Fruit fly (Drosophila melanogaster) whole organism, embryonic: ENCODE data around the gene GstD7.

Experiments used
- BEAF-32 ChIP-seq: fragments of 200-800 bp; sonication (Bioruptor generic); optimal IDR thresholded peaks from 3 replicates; lab custom pipeline; 2017; ENCODE audit warnings: missing biosample characterization, missing genetic modification characterization, mild to moderate bottlenecking, moderate library complexity, missing genetic modification reagents
- C15 ChIP-seq: fragments of 200-800 bp; sonication (Bioruptor generic); IDR thresholded peaks from 3 replicates; pipeline ENCODE4 v1.3.6; 2022; ENCODE audit warnings: missing biosample characterization, missing genetic modification characterization
- CG11695 ChIP-seq: fragments of 200-800 bp; sonication (Bioruptor generic); IDR thresholded peaks from 3 replicates; pipeline ENCODE4 v1.3.6; 2022; ENCODE audit warnings: missing biosample characterization, missing genetic modification characterization
- CG15269 ChIP-seq: fragments of 200-800 bp; sonication (Bioruptor generic); optimal IDR thresholded peaks from 2 replicates; lab custom pipeline; 2018; ENCODE audit warnings: missing biosample characterization, mild to moderate bottlenecking, missing genetic modification characterization, moderate library complexity
- CG3065 ChIP-seq: fragments of 200-800 bp; sonication (Bioruptor generic); optimal IDR thresholded peaks from 2 replicates; lab custom pipeline; 2016; ENCODE audit warnings: missing biosample characterization, missing genetic modification characterization
- CG32767 ChIP-seq: fragments of 200-800 bp; sonication (Bioruptor generic); IDR thresholded peaks from 2 replicates; pipeline ENCODE4 v1.3.6; 2022; ENCODE audit warnings: missing biosample characterization, missing genetic modification characterization
- CG34224 ChIP-seq: fragments of 200-800 bp; sonication (Bioruptor generic); IDR thresholded peaks from 3 replicates; pipeline ENCODE4 v1.3.6; 2022; ENCODE audit warnings: missing biosample characterization, missing genetic modification characterization; ENCODE audit not compliant: partially characterized antibody
- CG3995 ChIP-seq: fragments of 200-800 bp; sonication (Bioruptor generic); optimal IDR thresholded peaks from 3 replicates; lab custom pipeline; 2016; ENCODE audit warnings: missing biosample characterization, missing genetic modification characterization
- CG43689 ChIP-seq: fragments of 200-800 bp; sonication (Bioruptor generic); IDR thresholded peaks from 2 replicates; pipeline ENCODE4 v1.3.6; 2022; ENCODE audit warnings: missing biosample characterization, missing genetic modification characterization
- CG4424 ChIP-seq: fragments of 200-800 bp; sonication (Bioruptor generic); optimal IDR thresholded peaks from 3 replicates; lab custom pipeline; 2016; ENCODE audit warnings: missing biosample characterization, missing genetic modification characterization
- CG6791 ChIP-seq: fragments of 200-800 bp; sonication (Bioruptor generic); IDR thresholded peaks from 3 replicates; pipeline ENCODE4 v1.3.6; 2022; ENCODE audit warnings: missing biosample characterization, missing genetic modification characterization; ENCODE audit not compliant: partially characterized antibody
- CG7271 ChIP-seq: fragments of 200-800 bp; sonication (Bioruptor generic); optimal IDR thresholded peaks from 2 replicates; lab custom pipeline; 2018; ENCODE audit warnings: missing biosample characterization, mild to moderate bottlenecking, missing genetic modification characterization, moderate library complexity
- CG8765 ChIP-seq: fragments of 200-800 bp; sonication (Bioruptor generic); IDR thresholded peaks from 2 replicates; pipeline ENCODE4 v1.3.6; 2022; ENCODE audit warnings: missing biosample characterization, missing genetic modification characterization
- CG8924 ChIP-seq: fragments of 200-800 bp; optimal IDR thresholded peaks from 3 replicates; lab custom pipeline; 2019; ENCODE audit warnings: missing biosample characterization, mild to moderate bottlenecking, missing genetic modification characterization, moderate library complexity
- CG9215 ChIP-seq: fragments of 200-800 bp; sonication (Bioruptor generic); IDR thresholded peaks from 2 replicates; pipeline ENCODE4 v1.3.6; 2022; ENCODE audit warnings: missing biosample characterization, missing genetic modification characterization
- D19A ChIP-seq: fragments of 200-800 bp; optimal IDR thresholded peaks from 3 replicates; lab custom pipeline; 2019; ENCODE audit warnings: missing biosample characterization, mild to moderate bottlenecking, missing genetic modification characterization, moderate library complexity
- D19B ChIP-seq: fragments of 200-800 bp; sonication (Bioruptor generic); optimal IDR thresholded peaks from 2 replicates; lab custom pipeline; 2017; ENCODE audit warnings: missing biosample characterization, mild to moderate bottlenecking, missing genetic modification characterization
- Deaf1 ChIP-seq: fragments of 200-800 bp; optimal IDR thresholded peaks from 3 replicates; lab custom pipeline; 2019; ENCODE audit warnings: missing biosample characterization, mild to moderate bottlenecking, missing genetic modification characterization, moderate library complexity
- Drgx ChIP-seq: fragments of 200-800 bp; sonication (Bioruptor generic); IDR thresholded peaks from 2 replicates; pipeline ENCODE4 v1.3.6; 2022; ENCODE audit warnings: missing biosample characterization, missing genetic modification characterization
- Fer3 ChIP-seq: fragments of 200-800 bp; sonication (Bioruptor generic); optimal IDR thresholded peaks from 2 replicates; lab custom pipeline; 2018; ENCODE audit warnings: missing biosample characterization, mild to moderate bottlenecking, missing genetic modification characterization, moderate library complexity
- H2.0 ChIP-seq: fragments of 200-800 bp; sonication (Bioruptor generic); IDR thresholded peaks from 2 replicates; pipeline ENCODE4 v1.3.6; 2022; ENCODE audit warnings: missing biosample characterization, missing genetic modification characterization
- HLH4C ChIP-seq: fragments of 200-800 bp; sonication (Bioruptor generic); IDR thresholded peaks from 3 replicates; pipeline ENCODE4 v1.3.6; 2022; ENCODE audit warnings: missing biosample characterization, missing genetic modification characterization; ENCODE audit not compliant: partially characterized antibody
- HLH54F ChIP-seq: fragments of 200-800 bp; sonication (Bioruptor generic); optimal IDR thresholded peaks from 3 replicates; lab custom pipeline; 2016; ENCODE audit warnings: missing biosample characterization, missing genetic modification characterization
- Hr78 ChIP-seq, 2 experiments: fragments of 200-800 bp in 1 of 2; fragments of >200 bp in 1 of 2; sonication (Bioruptor generic) in 1 of 2; optimal IDR thresholded peaks; 2 replicates each; lab custom pipeline; 2017 to 2019; ENCODE audit warnings: missing biosample characterization in 2 of 2, missing genetic modification characterization in 2 of 2, mild to moderate bottlenecking in 1 of 2, moderate library complexity in 1 of 2
- Kr ChIP-seq: fragments of 200-800 bp; sonication (Bioruptor generic); optimal IDR thresholded peaks from 2 replicates; lab custom pipeline; 2017; ENCODE audit warnings: missing biosample characterization, mild to moderate bottlenecking, missing genetic modification characterization
- MTF-1 ChIP-seq: fragments of 200-800 bp; sonication (Bioruptor generic); optimal IDR thresholded peaks from 2 replicates; lab custom pipeline; 2018; ENCODE audit warnings: missing biosample characterization, mild to moderate bottlenecking, missing genetic modification characterization, borderline replicate concordance
- NfI ChIP-seq: fragments of 200-800 bp; sonication (Bioruptor generic); optimal IDR thresholded peaks from 3 replicates; lab custom pipeline; 2018; ENCODE audit warnings: missing biosample characterization, mild to moderate bottlenecking, missing genetic modification characterization, moderate library complexity
- Ravus ChIP-seq: fragments of 200-800 bp; sonication (Bioruptor generic); IDR thresholded peaks from 2 replicates; pipeline ENCODE4 v1.3.6; 2022; ENCODE audit warnings: missing biosample characterization, missing genetic modification characterization
- Side ChIP-seq: fragments of 200-800 bp; sonication (Bioruptor generic); optimal IDR thresholded peaks from 2 replicates; lab custom pipeline; 2016; ENCODE audit warnings: missing biosample characterization, missing genetic modification characterization
- ab ChIP-seq: fragments of 200-800 bp; sonication (Bioruptor generic); optimal IDR thresholded peaks from 2 replicates; lab custom pipeline; 2016; ENCODE audit warnings: missing biosample characterization, missing genetic modification characterization
- bab2 ChIP-seq: fragments of 200-800 bp; sonication (Bioruptor generic); optimal IDR thresholded peaks from 2 replicates; lab custom pipeline; 2016; ENCODE audit warnings: missing biosample characterization, missing genetic modification characterization
- bbx ChIP-seq: fragments of 200-800 bp; sonication (Bioruptor generic); IDR thresholded peaks from 2 replicates; pipeline ENCODE4 v1.3.6; 2022; ENCODE audit warnings: missing biosample characterization, missing genetic modification characterization; ENCODE audit not compliant: partially characterized antibody
- cg ChIP-seq: fragments of 200-800 bp; sonication (Bioruptor generic); optimal IDR thresholded peaks from 3 replicates; lab custom pipeline; 2019; ENCODE audit warnings: missing biosample characterization, mild to moderate bottlenecking, missing genetic modification characterization, moderate library complexity
- ci ChIP-seq: fragments of 200-800 bp; sonication (Bioruptor generic); IDR thresholded peaks from 3 replicates; pipeline ENCODE4 v1.3.6; 2022; ENCODE audit warnings: missing biosample characterization, missing genetic modification characterization
- dan ChIP-seq: fragments of 200-800 bp; sonication (Bioruptor generic); IDR thresholded peaks from 2 replicates; pipeline ENCODE4 v1.3.6; 2022; ENCODE audit warnings: missing biosample characterization, missing genetic modification characterization
- fd3F ChIP-seq: fragments of 200-800 bp; sonication (Bioruptor generic); optimal IDR thresholded peaks from 2 replicates; lab custom pipeline; 2018; ENCODE audit warnings: missing biosample characterization, mild to moderate bottlenecking, missing genetic modification characterization, moderate library complexity
- ftz-f1 ChIP-seq: fragments of 200-800 bp; sonication (Bioruptor generic); optimal IDR thresholded peaks from 2 replicates; lab custom pipeline; 2016; ENCODE audit warnings: missing biosample characterization, missing genetic modification characterization
- gem ChIP-seq: fragments of 200-800 bp; sonication (Bioruptor generic); optimal IDR thresholded peaks from 2 replicates; lab custom pipeline; 2019; ENCODE audit warnings: missing biosample characterization, mild to moderate bottlenecking, missing genetic modification characterization, moderate library complexity
- gt ChIP-seq: fragments of 200-800 bp; sonication (Bioruptor generic); IDR thresholded peaks from 2 replicates; pipeline ENCODE4 v1.3.6; 2022; ENCODE audit warnings: missing biosample characterization, missing genetic modification characterization
- mam ChIP-seq: fragments of 200-800 bp; sonication (Bioruptor generic); optimal IDR thresholded peaks from 3 replicates; lab custom pipeline; 2016; ENCODE audit warnings: missing biosample characterization, missing genetic modification characterization
- nmo ChIP-seq: fragments of 200-800 bp; sonication (Bioruptor generic); optimal IDR thresholded peaks from 2 replicates; lab custom pipeline; 2018; ENCODE audit warnings: missing biosample characterization, mild to moderate bottlenecking, missing genetic modification characterization, moderate library complexity
- pnt ChIP-seq: fragments of 200-800 bp; sonication (Bioruptor generic); optimal IDR thresholded peaks from 3 replicates; lab custom pipeline; 2016; ENCODE audit warnings: missing biosample characterization, missing genetic modification characterization
- pzg ChIP-seq: fragments of 200-800 bp; sonication (Bioruptor generic); optimal IDR thresholded peaks from 3 replicates; lab custom pipeline; 2018; ENCODE audit warnings: missing biosample characterization, mild to moderate bottlenecking, missing genetic modification characterization, moderate library complexity
- row ChIP-seq: fragments of 200-800 bp; sonication (Bioruptor generic); IDR thresholded peaks from 3 replicates; pipeline ENCODE4 v1.3.6; 2022; ENCODE audit warnings: missing biosample characterization, missing genetic modification characterization
- slbo ChIP-seq: fragments of 200-800 bp; sonication (Bioruptor generic); IDR thresholded peaks from 2 replicates; pipeline ENCODE4 v1.3.6; 2022; ENCODE audit warnings: missing biosample characterization, missing genetic modification characterization
- sqz ChIP-seq: fragments of 200-800 bp; sonication (Bioruptor generic); optimal IDR thresholded peaks from 3 replicates; lab custom pipeline; 2018; ENCODE audit warnings: missing biosample characterization, mild to moderate bottlenecking, missing genetic modification characterization
- stc ChIP-seq: fragments of 200-800 bp; sonication (Bioruptor generic); IDR thresholded peaks from 2 replicates; pipeline ENCODE4 v1.3.6; 2022; ENCODE audit warnings: missing biosample characterization, missing genetic modification characterization
- toy ChIP-seq: fragments of 200-800 bp; sonication (Bioruptor generic); IDR thresholded peaks from 2 replicates; pipeline ENCODE4 v1.3.6; 2022; ENCODE audit warnings: missing biosample characterization, missing genetic modification characterization
- usp ChIP-seq: fragments of >200 bp; optimal IDR thresholded peaks from 2 replicates; lab custom pipeline; 2017; ENCODE audit warnings: missing biosample characterization, missing genetic modification characterization

GstD7 gene

dm6 chr3R:12369135-12369792 lies 9.0 kb upstream of the GstD7 start, which contains the start of gene GstD1 (continued):
- TF ChIP-seq MTF-1 (no peak), NfI (peak; percentile 31), fd3F (GFP tag; lab: Kevin White, UChicago) (peak; percentile 34), HLH4C (GFP tag; lab: Robert Waterston, UW) (peak; percentile 42; the same call in 1 of the 3 replicates), CG3065 (peak; percentile 86), Hr78 (GFP tag; optimal IDR thresholded peaks at IDR 0.05; lab: Kevin White, UChicago) (peak in 1 of 2 experiments; percentile 23), ftz-f1 (GFP tag; lab: Kevin White, UChicago) (peak; percentile 88), H2.0 (GFP tag; lab: Robert Waterston, UW) (0 out of 2 replicates have a peak, but pooled peaks have one; percentile 4), BEAF-32 (GFP tag; lab: Kevin White, UChicago) (no peak), CG7271 (tag; lab: Kevin White, UChicago) (no peak), CG15269 (tag; lab: Kevin White, UChicago) (peak; percentile 9), CG8924 (tag; lab: Kevin White, UChicago) (peak; percentile 46), CG43689 (GFP tag; lab: Robert Waterston, UW) (no peak), CG32767 (GFP tag; lab: Robert Waterston, UW) (no peak), D19A (tag; lab: Kevin White, UChicago) (peak; percentile 98), row (GFP tag; lab: Robert Waterston, UW) (peak; percentile 64), Drgx (GFP tag; lab: Robert Waterston, UW) (peak; percentile 78), Ravus (no peak), CG4424 (GFP tag; lab: Kevin White, UChicago) (peak; percentile 8), D19B (GFP tag; lab: Kevin White, UChicago) (peak; percentile 33), gt (GFP tag; lab: Robert Waterston, UW) (no peak), slbo (GFP tag; lab: Robert Waterston, UW) (no peak; the same call in none of the 2 replicates), Side (GFP tag; lab: Kevin White, UChicago) (peak; percentile 2), CG34224 (peak; percentile 54; the same call in 2 of the 3 replicates), CG9215 (0 out of 2 replicates have a peak, but pooled peaks have one; percentile 45), bbx (GFP tag; lab: Robert Waterston, UW) (0 out of 2 replicates have a peak, but pooled peaks have one; percentile 28), CG6791 (GFP tag; lab: Robert Waterston, UW) (0 out of 3 replicates have a peak, but pooled peaks have one; percentile 27), ci (peak; percentile 63; the same call in 2 of the 3 replicates), Fer3 (tag; lab: Kevin White, UChicago) (peak; percentile 12), usp (no peak), sqz (GFP tag; lab: Kevin White, UChicago) (peak; percentile 74), Kr (GFP tag; lab: Kevin White, UChicago) (no peak), bab2 (GFP tag; lab: Kevin White, UChicago) (peak; percentile 51), stc (peak; percentile 52; the same call in 1 of the 2 replicates), CG3995 (GFP tag; lab: Kevin White, UChicago) (peak; percentile 49), CG11695 (0 out of 3 replicates have a peak, but pooled peaks have one; percentile 10), CG8765 (GFP tag; lab: Robert Waterston, UW) (peak; percentile 87; the same call in 1 of the 2 replicates), dan (GFP tag; lab: Robert Waterston, UW) (no peak), toy (no peak), gem (tag; lab: Kevin White, UChicago) (peak; percentile 65), pnt (GFP tag; lab: Kevin White, UChicago) (no peak), Deaf1 (peak; percentile 20), nmo (GFP tag; lab: Kevin White, UChicago) (peak; percentile 54), C15 (GFP tag; lab: Robert Waterston, UW) (no peak), mam (GFP tag; lab: Kevin White, UChicago) (peak; percentile 34), pzg (GFP tag; lab: Kevin White, UChicago) (no peak), ab (GFP tag; lab: Kevin White, UChicago) (peak; percentile 58), cg (GFP tag; lab: Kevin White, UChicago) (peak; percentile 76), HLH54F (GFP tag; lab: Kevin White, UChicago) (no peak)
